Fruit fly (Drosophila melanogaster) whole organism, embryonic: ENCODE measurements around the gene CG5043.

Source experiments
- BtbVII ChIP-seq: fragments of 200-800 bp; sonication (Bioruptor generic); optimal IDR thresholded peaks from 3 replicates; lab custom pipeline; 2017; ENCODE audit warnings: missing biosample characterization, mild to moderate bottlenecking, missing genetic modification characterization
- CG10321 ChIP-seq: fragments of 200-800 bp; sonication (Bioruptor generic); IDR thresholded peaks from 2 replicates; pipeline ENCODE4 v1.3.6; 2022; ENCODE audit warnings: missing biosample characterization, missing genetic modification characterization
- CG1832 ChIP-seq: fragments of 200-800 bp; sonication (Bioruptor generic); optimal IDR thresholded peaks from 2 replicates; lab custom pipeline; 2017; ENCODE audit warnings: missing biosample characterization, mild to moderate bottlenecking, missing genetic modification characterization, inconsistent platforms
- HLHmδ ChIP-seq: fragments of 200-800 bp; sonication (Bioruptor generic); optimal IDR thresholded peaks from 2 replicates; lab custom pipeline; 2018; ENCODE audit warnings: missing biosample characterization, mild to moderate bottlenecking, missing genetic modification characterization, moderate library complexity
- gsb-n ChIP-seq: fragments of 200-800 bp; sonication (Bioruptor generic); optimal IDR thresholded peaks from 3 replicates; lab custom pipeline; 2018; ENCODE audit warnings: missing biosample characterization, mild to moderate bottlenecking, missing genetic modification characterization
- nau ChIP-seq: fragments of 200-800 bp; sonication (Bioruptor generic); optimal IDR thresholded peaks from 3 replicates; lab custom pipeline; 2017; ENCODE audit warnings: missing biosample characterization, mild to moderate bottlenecking, missing genetic modification characterization, missing genetic modification reagents

- TF ChIP-seq CG1832 (GFP tag; lab: Kevin White, UChicago) (no peak), nau (GFP tag; lab: Kevin White, UChicago) (no peak), CG10321 (no peak), HLHmδ (GFP tag; lab: Kevin White, UChicago) (no peak), gsb-n (tag; lab: Kevin White, UChicago) (no peak), BtbVII (no peak)
These were observed 36.3 kb upstream of the CG5043 start for dm6 chr2L:17397372-17397771.
